Fruit fly (Drosophila melanogaster) whole organism, prepupa: ENCODE data around the gene elB.

ENCODE experiments used
- Blimp-1 ChIP-seq: fragments of 200-800 bp; sonication (Bioruptor generic); optimal IDR thresholded peaks from 3 replicates; lab custom pipeline; 2017; ENCODE audit warnings: missing biosample characterization, missing genetic modification characterization, mild to moderate bottlenecking, moderate library complexity, missing genetic modification reagents
- CG10631 ChIP-seq: fragments of 200-800 bp; sonication (Bioruptor generic); optimal IDR thresholded peaks from 2 replicates; lab custom pipeline; 2016; ENCODE audit warnings: missing biosample characterization, missing genetic modification characterization
- CG10669 ChIP-seq: fragments of 200-800 bp; sonication (Bioruptor generic); optimal IDR thresholded peaks from 3 replicates; lab custom pipeline; 2018; ENCODE audit warnings: missing biosample characterization, mild to moderate bottlenecking, missing genetic modification characterization, moderate library complexity
- CG11294 ChIP-seq: fragments of 200-800 bp; sonication (Bioruptor generic); IDR thresholded peaks from 2 replicates; pipeline ENCODE4 v1.3.6; 2022; ENCODE audit warnings: missing biosample characterization, missing genetic modification characterization
- CG11762 ChIP-seq: fragments of 200-800 bp; sonication (Bioruptor generic); optimal IDR thresholded peaks from 3 replicates; lab custom pipeline; 2016; ENCODE audit warnings: missing biosample characterization, missing genetic modification characterization; ENCODE audit not compliant: insufficient read depth
- CG11902 ChIP-seq: fragments of 200-800 bp; sonication (Bioruptor generic); optimal IDR thresholded peaks from 3 replicates; lab custom pipeline; 2016; ENCODE audit warnings: missing biosample characterization, missing genetic modification characterization
- CG15336 ChIP-seq: fragments of 200-800 bp; sonication (Bioruptor generic); IDR thresholded peaks from 2 replicates; pipeline ENCODE4 v1.3.6; 2022; ENCODE audit warnings: missing biosample characterization, missing genetic modification characterization
- CG16779 ChIP-seq: fragments of 200-800 bp; sonication (Bioruptor generic); optimal IDR thresholded peaks from 3 replicates; lab custom pipeline; 2017; ENCODE audit warnings: missing biosample characterization, mild to moderate bottlenecking, missing genetic modification characterization
- CG3032 ChIP-seq: fragments of 200-800 bp; optimal IDR thresholded peaks from 2 replicates; lab custom pipeline; 2019; ENCODE audit warnings: missing biosample characterization, mild to moderate bottlenecking, missing genetic modification characterization, moderate library complexity
- CG31627 ChIP-seq: fragments of 200-800 bp; sonication (Bioruptor generic); optimal IDR thresholded peaks from 3 replicates; lab custom pipeline; 2016; ENCODE audit warnings: missing biosample characterization, missing genetic modification characterization
- CG32006 ChIP-seq: fragments of 200-800 bp; sonication (Bioruptor generic); optimal IDR thresholded peaks from 3 replicates; lab custom pipeline; 2017; ENCODE audit warnings: missing biosample characterization, mild to moderate bottlenecking, missing genetic modification characterization
- CG34406 ChIP-seq: fragments of 200-800 bp; sonication (Bioruptor generic); optimal IDR thresholded peaks from 3 replicates; lab custom pipeline; 2016; ENCODE audit warnings: missing biosample characterization, missing genetic modification characterization
- CG3919 ChIP-seq: fragments of 200-800 bp; sonication (Bioruptor generic); optimal IDR thresholded peaks from 3 replicates; lab custom pipeline; 2016; ENCODE audit warnings: missing biosample characterization, missing genetic modification characterization
- CG4318 ChIP-seq: fragments of 200-800 bp; sonication (Bioruptor generic); optimal IDR thresholded peaks from 3 replicates; lab custom pipeline; 2017; ENCODE audit warnings: missing biosample characterization, mild to moderate bottlenecking, missing genetic modification characterization
- CG6163 ChIP-seq: fragments of 200-800 bp; sonication (Bioruptor generic); IDR thresholded peaks from 3 replicates; pipeline ENCODE4 v1.3.6; 2022; ENCODE audit warnings: missing biosample characterization, missing genetic modification characterization
- CG6276 ChIP-seq: fragments of 200-800 bp; sonication (Bioruptor generic); optimal IDR thresholded peaks from 2 replicates; lab custom pipeline; 2017; ENCODE audit warnings: missing biosample characterization, mild to moderate bottlenecking, missing genetic modification characterization
- CG6792 ChIP-seq: fragments of 200-800 bp; sonication (Bioruptor generic); optimal IDR thresholded peaks from 3 replicates; lab custom pipeline; 2016; ENCODE audit warnings: missing biosample characterization, missing genetic modification characterization
- CG6808 ChIP-seq: fragments of 200-800 bp; sonication (Bioruptor generic); optimal IDR thresholded peaks from 3 replicates; lab custom pipeline; 2017; ENCODE audit warnings: missing biosample characterization, missing genetic modification characterization, mild to moderate bottlenecking, moderate library complexity, missing genetic modification reagents
- CG6854 ChIP-seq: fragments of 200-800 bp; sonication (Bioruptor generic); optimal IDR thresholded peaks from 2 replicates; lab custom pipeline; 2017; ENCODE audit warnings: missing biosample characterization, mild to moderate bottlenecking, missing genetic modification characterization
- CG7368 ChIP-seq: fragments of 200-800 bp; sonication (Bioruptor generic); optimal IDR thresholded peaks from 3 replicates; lab custom pipeline; 2016; ENCODE audit warnings: missing biosample characterization, missing genetic modification characterization
- CG8119 ChIP-seq: fragments of 200-800 bp; sonication (Bioruptor generic); IDR thresholded peaks from 3 replicates; pipeline ENCODE4 v1.3.6; 2022; ENCODE audit warnings: missing biosample characterization, missing genetic modification characterization
- CG8319 ChIP-seq: fragments of 200-800 bp; sonication (Bioruptor generic); optimal IDR thresholded peaks from 3 replicates; lab custom pipeline; 2016; ENCODE audit warnings: missing biosample characterization, missing genetic modification characterization
- CG8632 ChIP-seq: fragments of 200-800 bp; sonication (Bioruptor generic); optimal IDR thresholded peaks from 3 replicates; lab custom pipeline; 2016; ENCODE audit warnings: missing biosample characterization, missing genetic modification characterization
- Eip75B ChIP-seq: fragments of 200-800 bp; sonication (Bioruptor generic); optimal IDR thresholded peaks from 3 replicates; lab custom pipeline; 2016; ENCODE audit warnings: missing biosample characterization, missing genetic modification characterization
- Eip78C ChIP-seq: fragments of 200-800 bp; sonication (Bioruptor generic); peaks from one replicate; lab custom pipeline; 2016; ENCODE audit warnings: missing biosample characterization, missing genetic modification characterization
- Eip93F ChIP-seq: fragments of 200-800 bp; sonication (Bioruptor generic); optimal IDR thresholded peaks from 2 replicates; lab custom pipeline; 2016; ENCODE audit warnings: missing biosample characterization, mild to moderate bottlenecking, missing genetic modification characterization
- Ets21C ChIP-seq: fragments of 200-800 bp; sonication (Bioruptor generic); optimal IDR thresholded peaks from 3 replicates; lab custom pipeline; 2016; ENCODE audit warnings: missing biosample characterization, missing genetic modification characterization
- Ets96B ChIP-seq: fragments of 200-800 bp; optimal IDR thresholded peaks from 2 replicates; lab custom pipeline; 2019; ENCODE audit warnings: missing biosample characterization, mild to moderate bottlenecking, missing genetic modification characterization, moderate library complexity
- Hr38 ChIP-seq: sonication (Bioruptor generic); optimal IDR thresholded peaks from 2 replicates; lab custom pipeline; 2016; ENCODE audit warnings: missing biosample characterization, missing genetic modification characterization
- Hr39 ChIP-seq: fragments of 200-800 bp; sonication (Bioruptor generic); optimal IDR thresholded peaks from 2 replicates; lab custom pipeline; 2016; ENCODE audit warnings: missing biosample characterization, missing genetic modification characterization
- Hr4 ChIP-seq: fragments of 200-800 bp; sonication (Bioruptor generic); optimal IDR thresholded peaks from 3 replicates; lab custom pipeline; 2016; ENCODE audit warnings: missing biosample characterization, missing genetic modification characterization
- Lpt ChIP-seq: fragments of 200-800 bp; sonication (Bioruptor generic); optimal IDR thresholded peaks from 3 replicates; lab custom pipeline; 2016; ENCODE audit warnings: missing biosample characterization, missing genetic modification characterization
- Met ChIP-seq: fragments of 200-800 bp; sonication (Bioruptor generic); optimal IDR thresholded peaks from 3 replicates; lab custom pipeline; 2016; ENCODE audit warnings: missing biosample characterization, missing genetic modification characterization
- OdsH ChIP-seq: fragments of 200-800 bp; sonication (Bioruptor generic); optimal IDR thresholded peaks from 3 replicates; lab custom pipeline; 2016; ENCODE audit warnings: missing biosample characterization, missing genetic modification characterization
- Smox ChIP-seq: fragments of 200-800 bp; sonication (Bioruptor generic); optimal IDR thresholded peaks from 3 replicates; lab custom pipeline; 2016; ENCODE audit warnings: missing biosample characterization, missing genetic modification characterization
- Sox102F ChIP-seq: fragments of 200-800 bp; sonication (Bioruptor generic); optimal IDR thresholded peaks from 2 replicates; lab custom pipeline; 2016; ENCODE audit warnings: missing biosample characterization, mild to moderate bottlenecking, missing genetic modification characterization
- Sox14 ChIP-seq: fragments of 200-800 bp; sonication (Bioruptor generic); optimal IDR thresholded peaks from 3 replicates; lab custom pipeline; 2016; ENCODE audit warnings: missing biosample characterization, missing genetic modification characterization
- Sox15 ChIP-seq: fragments of 200-800 bp; sonication (Bioruptor generic); optimal IDR thresholded peaks from 3 replicates; lab custom pipeline; 2016; ENCODE audit warnings: missing biosample characterization, missing genetic modification characterization
- achi ChIP-seq: fragments of 200-800 bp; sonication (Bioruptor generic); optimal IDR thresholded peaks from 3 replicates; lab custom pipeline; 2016; ENCODE audit warnings: missing biosample characterization, missing genetic modification characterization
- acj6 ChIP-seq: fragments of 200-800 bp; sonication (Bioruptor generic); optimal IDR thresholded peaks from 3 replicates; lab custom pipeline; 2016; ENCODE audit warnings: missing biosample characterization, missing genetic modification characterization
- cyc ChIP-seq: fragments of 200-800 bp; sonication (Bioruptor generic); optimal IDR thresholded peaks from 3 replicates; lab custom pipeline; 2016; ENCODE audit warnings: missing biosample characterization, missing genetic modification characterization
- dac ChIP-seq: fragments of 200-800 bp; sonication (Bioruptor generic); optimal IDR thresholded peaks from 2 replicates; lab custom pipeline; 2017; ENCODE audit warnings: missing biosample characterization, mild to moderate bottlenecking, missing genetic modification characterization
- eg ChIP-seq: fragments of 200-800 bp; sonication (Bioruptor generic); IDR thresholded peaks from 3 replicates; pipeline ENCODE4 v1.3.6; 2022; ENCODE audit warnings: missing biosample characterization, missing genetic modification characterization
- esn ChIP-seq: fragments of 200-800 bp; sonication (Bioruptor generic); optimal IDR thresholded peaks from 2 replicates; lab custom pipeline; 2016; ENCODE audit warnings: missing biosample characterization, mild to moderate bottlenecking, missing genetic modification characterization, moderate library complexity
- fd59A ChIP-seq: fragments of 200-800 bp; sonication (Bioruptor generic); optimal IDR thresholded peaks from 2 replicates; lab custom pipeline; 2017; ENCODE audit warnings: missing biosample characterization, mild to moderate bottlenecking, missing genetic modification characterization, missing genetic modification reagents
- fd85E ChIP-seq: fragments of 200-800 bp; sonication (Bioruptor generic); optimal IDR thresholded peaks from 3 replicates; lab custom pipeline; 2016; ENCODE audit warnings: missing biosample characterization, missing genetic modification characterization
- fkh ChIP-seq: fragments of 200-800 bp; sonication (Bioruptor generic); optimal IDR thresholded peaks from 3 replicates; lab custom pipeline; 2017; ENCODE audit warnings: missing biosample characterization, mild to moderate bottlenecking, missing genetic modification characterization, moderate library complexity
- lz ChIP-seq: fragments of 200-800 bp; sonication (Bioruptor generic); optimal IDR thresholded peaks from 3 replicates; lab custom pipeline; 2016; ENCODE audit warnings: missing biosample characterization, missing genetic modification characterization
- net ChIP-seq: fragments of 200-800 bp; sonication (Bioruptor generic); optimal IDR thresholded peaks from 3 replicates; lab custom pipeline; 2016; ENCODE audit warnings: missing biosample characterization, missing genetic modification characterization
- salr ChIP-seq, 2 experiments: fragments of 200-800 bp; sonication (Bioruptor generic); optimal IDR thresholded peaks; 3 replicates each; lab custom pipeline; 2016 to 2018; ENCODE audit warnings: missing biosample characterization in 2 of 2, missing genetic modification characterization in 2 of 2, mild to moderate bottlenecking in 1 of 2
- spab ChIP-seq: fragments of 200-800 bp; sonication (Bioruptor generic); optimal IDR thresholded peaks from 2 replicates; lab custom pipeline; 2017; ENCODE audit warnings: missing biosample characterization, mild to moderate bottlenecking, missing genetic modification characterization, missing genetic modification reagents
- ss ChIP-seq, 2 experiments: fragments of 200-800 bp; sonication (Bioruptor generic); optimal IDR thresholded peaks; 2 replicates in 1 of 2; 3 replicates in 1 of 2; lab custom pipeline; 2017 to 2018; ENCODE audit warnings: mild to moderate bottlenecking in 2 of 2, missing biosample characterization in 2 of 2, missing genetic modification characterization in 2 of 2, moderate library complexity in 1 of 2
- topi ChIP-seq: fragments of 200-800 bp; sonication (Bioruptor generic); optimal IDR thresholded peaks from 3 replicates; lab custom pipeline; 2016; ENCODE audit warnings: missing biosample characterization, missing genetic modification characterization

The elB gene

dm6 chr2L:14413408-14413807 lies 4.1 kb upstream of the elB start:
- TF ChIP-seq Ets21C (GFP tag; lab: Kevin White, UChicago), result no peak
- no peak for TF ChIP-seq Smox (GFP tag; lab: Kevin White, UChicago)
- peak; percentile 45 for TF ChIP-seq CG10631
- TF ChIP-seq CG10669 (GFP tag; lab: Kevin White, UChicago), result peak; percentile 3
- no peak for TF ChIP-seq CG11294
- no peak for TF ChIP-seq esn (GFP tag; lab: Kevin White, UChicago)
- no peak for TF ChIP-seq fd85E (GFP tag; lab: Kevin White, UChicago)
- peak in 1 of 2 experiments; percentile 48 for TF ChIP-seq salr (GFP tag; optimal IDR thresholded peaks at IDR 0.05; lab: Kevin White, UChicago)
- TF ChIP-seq CG6163 (GFP tag; lab: Robert Waterston, UW), result no peak
- no peak for TF ChIP-seq Sox15 (GFP tag; lab: Kevin White, UChicago)
- no peak for TF ChIP-seq CG11902 (GFP tag; lab: Kevin White, UChicago)
- TF ChIP-seq Sox102F (GFP tag; lab: Kevin White, UChicago), result no peak
- TF ChIP-seq Hr4, result no peak
- no peak for TF ChIP-seq CG7368 (GFP tag; lab: Kevin White, UChicago)
- TF ChIP-seq CG6276 (GFP tag; lab: Kevin White, UChicago), result peak; percentile 34
- no peak for TF ChIP-seq CG6808 (GFP tag; lab: Kevin White, UChicago)
- peak; percentile 48; the same call in 1 of the 3 replicates for TF ChIP-seq CG8119
- no peak for TF ChIP-seq CG6854 (GFP tag; lab: Kevin White, UChicago)
- no peak for TF ChIP-seq Eip75B (GFP tag; lab: Kevin White, UChicago)
- peak; percentile 12 for TF ChIP-seq OdsH
- TF ChIP-seq CG34406, result no peak
- TF ChIP-seq ss (GFP tag; optimal IDR thresholded peaks at IDR 0.05; lab: Kevin White, UChicago), result peak; percentile 19 to 39
- TF ChIP-seq Sox14 (GFP tag; lab: Kevin White, UChicago), result no peak
- TF ChIP-seq Lpt (GFP tag; lab: Kevin White, UChicago), result peak; percentile 27
- TF ChIP-seq CG3032 (tag; lab: Kevin White, UChicago), result peak; percentile 47
- TF ChIP-seq CG32006, result peak; percentile 66
- TF ChIP-seq lz (GFP tag; lab: Kevin White, UChicago), result no peak
- no peak for TF ChIP-seq fkh (GFP tag; lab: Kevin White, UChicago)
- no peak for TF ChIP-seq Blimp-1 (GFP tag; lab: Kevin White, UChicago)
- TF ChIP-seq Hr38 (GFP tag; lab: Kevin White, UChicago), result no peak
- TF ChIP-seq acj6 (GFP tag; lab: Kevin White, UChicago), result peak; percentile 33
- TF ChIP-seq fd59A (GFP tag; lab: Kevin White, UChicago), result no peak
- peak; percentile 52; the same call in 1 of the 2 replicates for TF ChIP-seq CG15336 (GFP tag; lab: Robert Waterston, UW)
- no peak for TF ChIP-seq cyc (GFP tag; lab: Kevin White, UChicago)
- TF ChIP-seq eg (GFP tag; lab: Robert Waterston, UW), result no peak
- peak; percentile 67 for TF ChIP-seq Ets96B (tag; lab: Kevin White, UChicago)
- peak; percentile 41 for TF ChIP-seq achi
- TF ChIP-seq Hr39 (GFP tag; lab: Kevin White, UChicago), result no peak
- TF ChIP-seq net (GFP tag; lab: Kevin White, UChicago), result no peak
- no peak for TF ChIP-seq CG8632 (GFP tag; lab: Kevin White, UChicago)
- TF ChIP-seq CG31627 (GFP tag; lab: Kevin White, UChicago), result no peak
- no peak for TF ChIP-seq CG6792 (GFP tag; lab: Kevin White, UChicago)
- no peak for TF ChIP-seq CG8319
- no peak for TF ChIP-seq Met
- no peak for TF ChIP-seq CG16779 (tag; lab: Kevin White, UChicago)
- TF ChIP-seq spab, result peak; percentile 10
- peak; percentile 45 for TF ChIP-seq CG4318
- TF ChIP-seq topi (GFP tag; lab: Kevin White, UChicago), result no peak
- TF ChIP-seq Eip78C (GFP tag; lab: Kevin White, UChicago), result no peak
- peak; percentile 20 for TF ChIP-seq CG3919 (GFP tag; lab: Kevin White, UChicago)
- TF ChIP-seq Eip93F (GFP tag; lab: Kevin White, UChicago), result no peak
- peak; percentile 1 for TF ChIP-seq CG11762 (GFP tag; lab: Kevin White, UChicago)
- TF ChIP-seq dac, result no peak
